Fruit fly (Drosophila melanogaster): ENCODE measurements around the gene Cep290.

The Cep290 gene

dm6 chr3L:808725-809537 lies 34.8 kb upstream of the Cep290 start:
- no peak for TF ChIP-seq CG12768 (GFP tag; optimal IDR thresholded peaks at IDR 0.05)
- peak; percentile 82 for TF ChIP-seq pad (GFP tag; optimal IDR thresholded peaks at IDR 0.05)
- TF ChIP-seq CG5204 (GFP tag; optimal IDR thresholded peaks at IDR 0.05) = no peak

- no peak for TF ChIP-seq CG1620 (GFP tag; optimal IDR thresholded peaks at IDR 0.05)
- TF ChIP-seq cnc (optimal IDR thresholded peaks at IDR 0.05) = no peak
- TF ChIP-seq pad (GFP tag; optimal IDR thresholded peaks at IDR 0.05) = no peak
- no peak for TF ChIP-seq CG12768 (GFP tag; optimal IDR thresholded peaks at IDR 0.05)
- TF ChIP-seq CG14711 (tag; optimal IDR thresholded peaks at IDR 0.05) = no peak
- no peak for TF ChIP-seq toe (GFP tag; optimal IDR thresholded peaks at IDR 0.05)
- TF ChIP-seq CG7045 (GFP tag; optimal IDR thresholded peaks at IDR 0.05) = no peak
- no peak for TF ChIP-seq CG5204 (GFP tag; optimal IDR thresholded peaks at IDR 0.05)
- TF ChIP-seq Hr96 (GFP tag; optimal IDR thresholded peaks at IDR 0.05) = no peak
- TF ChIP-seq Clk (GFP tag; optimal IDR thresholded peaks at IDR 0.05) = no peak
- no peak for TF ChIP-seq tj (GFP tag; optimal IDR thresholded peaks at IDR 0.05)
- TF ChIP-seq Mnt (GFP tag; optimal IDR thresholded peaks at IDR 0.05) = no peak
- TF ChIP-seq CG11617 (GFP tag; optimal IDR thresholded peaks at IDR 0.05) = no peak
Measured at dm6 chr3L:809538-809805, 34.3 kb upstream of the Cep290 start.

dm6 chr3L:810038-810644 lies 33.6 kb upstream of the Cep290 start:
- TF ChIP-seq Mnt (GFP tag; optimal IDR thresholded peaks at IDR 0.05) (no peak), CG11617 (GFP tag; optimal IDR thresholded peaks at IDR 0.05) (no peak), Hr96 (GFP tag; optimal IDR thresholded peaks at IDR 0.05) (no peak), Clk (GFP tag; optimal IDR thresholded peaks at IDR 0.05) (no peak), CG14711 (tag; optimal IDR thresholded peaks at IDR 0.05) (no peak), Crg-1 (GFP tag; optimal IDR thresholded peaks at IDR 0.05) (no peak), bab1 (GFP tag; optimal IDR thresholded peaks at IDR 0.05) (no peak), pad (GFP tag; optimal IDR thresholded peaks at IDR 0.05) (no peak), tj (GFP tag; optimal IDR thresholded peaks at IDR 0.05) (no peak), ovo (GFP tag; optimal IDR thresholded peaks at IDR 0.05) (no peak), CG33017 (tag; optimal IDR thresholded peaks at IDR 0.05) (no peak)

- TF ChIP-seq Crg-1 (GFP tag; optimal IDR thresholded peaks at IDR 0.05) (no peak), Clk (GFP tag; optimal IDR thresholded peaks at IDR 0.05) (no peak), kay (GFP tag; ENCODE audit: borderline replicate concordance) (no peak), CG1620 (GFP tag; optimal IDR thresholded peaks at IDR 0.05) (no peak), pad (GFP tag; optimal IDR thresholded peaks at IDR 0.05) (no peak), cic (GFP tag; optimal IDR thresholded peaks at IDR 0.05) (no peak), CG5204 (GFP tag; optimal IDR thresholded peaks at IDR 0.05) (no peak), bab1 (GFP tag; optimal IDR thresholded peaks at IDR 0.05) (no peak), CG7101 (tag; optimal IDR thresholded peaks at IDR 0.05) (no peak), toe (GFP tag; optimal IDR thresholded peaks at IDR 0.05) (no peak), CG12768 (GFP tag; optimal IDR thresholded peaks at IDR 0.05) (no peak), Mnt (GFP tag; optimal IDR thresholded peaks at IDR 0.05) (no peak), CG14711 (tag; optimal IDR thresholded peaks at IDR 0.05) (no peak), ovo (GFP tag; optimal IDR thresholded peaks at IDR 0.05) (no peak), tj (GFP tag; optimal IDR thresholded peaks at IDR 0.05) (no peak), cnc (optimal IDR thresholded peaks at IDR 0.05) (no peak), CG7045 (GFP tag; optimal IDR thresholded peaks at IDR 0.05) (no peak)
Measured at dm6 chr3L:811816-812215, 31.9 kb upstream of the Cep290 start.

dm6 chr3L:813229-813837 lies 30.4 kb upstream of the Cep290 start:
- no peak for TF ChIP-seq toe (GFP tag; optimal IDR thresholded peaks at IDR 0.05)
- TF ChIP-seq kay (GFP tag; ENCODE audit: borderline replicate concordance) = no peak

dm6 chr3L:813911-814310 lies 29.8 kb upstream of the Cep290 start:
- no peak for TF ChIP-seq CG1620 (GFP tag; optimal IDR thresholded peaks at IDR 0.05)
- TF ChIP-seq CG7101 (tag; optimal IDR thresholded peaks at IDR 0.05) = no peak
- no peak for TF ChIP-seq tj (GFP tag; optimal IDR thresholded peaks at IDR 0.05)
- no peak for TF ChIP-seq Clk (GFP tag; optimal IDR thresholded peaks at IDR 0.05)
- TF ChIP-seq CG14711 (tag; optimal IDR thresholded peaks at IDR 0.05) = no peak
- no peak for TF ChIP-seq bab1 (GFP tag; optimal IDR thresholded peaks at IDR 0.05)
- TF ChIP-seq Crg-1 (GFP tag; optimal IDR thresholded peaks at IDR 0.05) = no peak
- TF ChIP-seq CG12768 (GFP tag; optimal IDR thresholded peaks at IDR 0.05) = no peak
- no peak for TF ChIP-seq Hr96 (GFP tag; optimal IDR thresholded peaks at IDR 0.05)
- TF ChIP-seq CG5204 (GFP tag; optimal IDR thresholded peaks at IDR 0.05) = no peak
- no peak for TF ChIP-seq Mnt (GFP tag; optimal IDR thresholded peaks at IDR 0.05)
- no peak for TF ChIP-seq cnc (optimal IDR thresholded peaks at IDR 0.05)
- no peak for TF ChIP-seq CG7045 (GFP tag; optimal IDR thresholded peaks at IDR 0.05)
- no peak for TF ChIP-seq cic (GFP tag; optimal IDR thresholded peaks at IDR 0.05)

All from whole organism, adult.